Worm (Caenorhabditis elegans) whole organism, L4/young adult: ENCODE results near the gene fbxc-29.
"Not testable (repeated sequence)": the region's sequence is repeated elsewhere in the genome, so short reads cannot be mapped to it uniquely, and the experiment has no call there.

Experiments
- W03F9.2 ChIP-seq: fragments of 150-350 bp; optimal IDR thresholded peaks from 2 replicates; lab custom pipeline; 2014; ENCODE audit warnings: missing biosample characterization, missing genetic modification characterization
- dao-5 ChIP-seq: sonication (generic microtip); optimal IDR thresholded peaks from 2 replicates; lab custom pipeline; 2016; ENCODE audit warnings: missing genotype, missing genetic modification characterization, moderate library complexity, missing compliant biosample characterization
- him-1 ChIP-seq: sonication (generic microtip); optimal IDR thresholded peaks from 2 replicates; lab custom pipeline; 2016; ENCODE audit warnings: missing genotype, missing genetic modification reagents, missing genetic modification characterization, missing compliant biosample characterization

The fbxc-29 gene

ce11 chrII:913222-913722 lies 2.6 kb upstream of the fbxc-29 start, which contains the start of gene fbxc-33:
Gene fbxc-33 (plus strand): TSS chrII:913672.
- no peak for TF ChIP-seq W03F9.2 (tag; lab: Kevin White, UChicago)
- no peak for TF ChIP-seq him-1 (tag; lab: Kevin White, UChicago)
- TF ChIP-seq dao-5 (tag; lab: Kevin White, UChicago) = no peak

ce11 chrII:915206-915605 lies 674 bp upstream of the fbxc-29 start:
- TF ChIP-seq W03F9.2 (tag; lab: Kevin White, UChicago) = no peak
- TF ChIP-seq dao-5 (tag; lab: Kevin White, UChicago) = no peak
- no peak for TF ChIP-seq him-1 (tag; lab: Kevin White, UChicago)

- TF ChIP-seq W03F9.2 (tag; lab: Kevin White, UChicago) = no peak
Measured at ce11 chrII:917324-917723, 1.4 kb downstream of the fbxc-29 start, which contains the start of gene fbxc-30. Gene fbxc-30 (plus strand): TSS chrII:917624.

ce11 chrII:920326-920725 lies 4.4 kb downstream of the fbxc-29 start:
- TF ChIP-seq dao-5 (tag; lab: Kevin White, UChicago) (no peak), W03F9.2 (tag; lab: Kevin White, UChicago) (no peak), him-1 (tag; lab: Kevin White, UChicago) (no peak)

- TF ChIP-seq W03F9.2 (tag; lab: Kevin White, UChicago) = no peak
- no peak for TF ChIP-seq dao-5 (tag; lab: Kevin White, UChicago)
- no peak for TF ChIP-seq him-1 (tag; lab: Kevin White, UChicago)
Measured at ce11 chrII:922778-923177, 6.9 kb downstream of the fbxc-29 start.

ce11 chrII:923521-923920 lies 7.6 kb downstream of the fbxc-29 start, which contains the start of gene fbxc-28:
Gene fbxc-28 (plus strand): TSS chrII:923821.
- TF ChIP-seq W03F9.2 (tag; lab: Kevin White, UChicago) (no peak), him-1 (tag; lab: Kevin White, UChicago) (no peak), dao-5 (tag; lab: Kevin White, UChicago) (no peak)

ce11 chrII:927331-927730 lies 11.5 kb downstream of the fbxc-29 start, which contains the start of gene R07C3.13:
Gene R07C3.13 (minus strand): TSS chrII:927431.
- TF ChIP-seq W03F9.2 (tag; lab: Kevin White, UChicago) (no peak), dao-5 (tag; lab: Kevin White, UChicago) (no peak), him-1 (tag; lab: Kevin White, UChicago) (no peak)

- TF ChIP-seq him-1, dao-5, W03F9.2 (tag; lab: Kevin White, UChicago): not testable (repeated sequence)
Measured at ce11 chrII:930871-931270, 15.0 kb downstream of the fbxc-29 start, which contains the start of gene fbxc-34. Gene fbxc-34 (plus strand): TSS chrII:931171.

ce11 chrII:932718-933117 lies 16.8 kb downstream of the fbxc-29 start, which contains the start of gene acs-15:
Gene acs-15 (plus strand): TSS chrII:933018.
- TF ChIP-seq him-1 (tag; lab: Kevin White, UChicago) = no peak
- TF ChIP-seq W03F9.2 (tag; lab: Kevin White, UChicago) = no peak
- TF ChIP-seq dao-5 (tag; lab: Kevin White, UChicago) = no peak

- no peak for TF ChIP-seq him-1 (tag; lab: Kevin White, UChicago)
- no peak for TF ChIP-seq W03F9.2 (tag; lab: Kevin White, UChicago)
- no peak for TF ChIP-seq dao-5 (tag; lab: Kevin White, UChicago)
Measured at ce11 chrII:937265-937664, 21.4 kb downstream of the fbxc-29 start.

ce11 chrII:938549-938948 lies 22.7 kb downstream of the fbxc-29 start, which contains the start of gene R07C3.3:
Gene R07C3.3 (plus strand): TSS chrII:938849.
- TF ChIP-seq W03F9.2 (tag; lab: Kevin White, UChicago) = no peak
- TF ChIP-seq him-1 (tag; lab: Kevin White, UChicago) = no peak
- TF ChIP-seq dao-5 (tag; lab: Kevin White, UChicago) = no peak

ce11 chrII:940779-941178 lies 24.9 kb downstream of the fbxc-29 start, which contains the start of gene fbxc-36:
Gene fbxc-36 (plus strand): TSS chrII:940983.
- TF ChIP-seq W03F9.2 (tag; lab: Kevin White, UChicago) = no peak
- TF ChIP-seq him-1 (tag; lab: Kevin White, UChicago) = no peak

- TF ChIP-seq him-1 (tag; lab: Kevin White, UChicago) (no peak), dao-5 (tag; lab: Kevin White, UChicago) (no peak), W03F9.2 (tag; lab: Kevin White, UChicago) (no peak)
Measured at ce11 chrII:943773-944172, 27.9 kb downstream of the fbxc-29 start, which contains the start of gene clec-43. Gene clec-43 (plus strand): TSS chrII:944066.

ce11 chrII:948091-948490 lies 32.2 kb downstream of the fbxc-29 start, which contains the start of gene fbxc-32:
Gene fbxc-32 (minus strand): TSS chrII:948191.
- no peak for TF ChIP-seq dao-5 (tag; lab: Kevin White, UChicago)
- TF ChIP-seq him-1 (tag; lab: Kevin White, UChicago) = no peak
- TF ChIP-seq W03F9.2 (tag; lab: Kevin White, UChicago) = no peak
